Worm (Caenorhabditis elegans): ENCODE measurements around the gene gcy-14.

ce11 chrV:14899545-14899944, 31.5 kb upstream of the gcy-14 start, which contains the start of gene H12D21.10:
- no peak for TF ChIP-seq ham-2 (GFP tag; optimal IDR thresholded peaks at IDR 0.05)
- no peak for TF ChIP-seq nhr-28 (tag; optimal IDR thresholded peaks at IDR 0.05)
- TF ChIP-seq pha-4 (tag; optimal IDR thresholded peaks at IDR 0.05): no peak
